Worm (Caenorhabditis elegans) whole organism, midembryonic: ENCODE results near the gene C55A6.1.
A peak's percentile ranks its signal among the peaks of the same experiment; 100 is the strongest.

Experiments
- T22C8.4 ChIP-seq: fragments of 200-800 bp; sonication (Bioruptor generic); IDR thresholded peaks from 2 replicates; pipeline ENCODE4 v1.3.6; 2022; ENCODE audit warnings: missing genetic modification characterization, missing compliant biosample characterization
- cog-1 ChIP-seq: sonication (generic microtip); optimal IDR thresholded peaks from 2 replicates; lab custom pipeline; 2016; ENCODE audit warnings: missing genetic modification characterization, missing compliant biosample characterization
- flt-1 ChIP-seq: fragments of 200-800 bp; sonication (Bioruptor generic); IDR thresholded peaks from 2 replicates; pipeline ENCODE4 v1.3.6; 2022; ENCODE audit warnings: missing genetic modification characterization, missing compliant biosample characterization
- klf-2 ChIP-seq: fragments of 200-800 bp; sonication (Bioruptor generic); conservative IDR thresholded peaks from 2 replicates; pipeline ENCODE4 v1.3.6; 2022; ENCODE audit warnings: missing genetic modification reagents, missing genetic modification characterization, missing compliant biosample characterization
- med-1 ChIP-seq: sonication (generic microtip); optimal IDR thresholded peaks from 2 replicates; lab custom pipeline; 2017; ENCODE audit warnings: missing genetic modification characterization, mild to moderate bottlenecking, missing compliant biosample characterization, antibody characterized with exemption, missing genetic modification reagents; ENCODE audit not compliant: insufficient read depth
- ref-1 ChIP-seq: fragments of 200-800 bp; sonication (Bioruptor generic); conservative IDR thresholded peaks from 2 replicates; pipeline ENCODE4 v1.3.6; 2022; ENCODE audit warnings: missing genetic modification reagents, missing genetic modification characterization, missing compliant biosample characterization
- tab-1 ChIP-seq: fragments of 200-800 bp; sonication (Bioruptor generic); IDR thresholded peaks from 2 replicates; pipeline ENCODE4 v1.3.6; 2022; ENCODE audit warnings: missing genetic modification characterization, missing compliant biosample characterization
- ztf-23 ChIP-seq: fragments of 200-800 bp; sonication (Bioruptor generic); IDR thresholded peaks from 2 replicates; pipeline ENCODE4 v1.3.6; 2022; ENCODE audit warnings: missing genetic modification reagents, missing genetic modification characterization, missing compliant biosample characterization
- ztf-29 ChIP-seq: fragments of 200-800 bp; sonication (Bioruptor generic); IDR thresholded peaks from 2 replicates; pipeline ENCODE4 v1.3.6; 2022; ENCODE audit warnings: missing genetic modification reagents, missing genetic modification characterization, missing compliant biosample characterization

Gene C55A6.1

ce11 chrV:11508773-11509172 is 4.0 kb upstream of the C55A6.1 start, which contains the start of gene ttll-5:
ttll-5 (plus strand) TSS chrV:11509060.
- no peak for TF ChIP-seq cog-1
- no peak for TF ChIP-seq tab-1 (GFP tag; lab: Robert Waterston, UW)
- TF ChIP-seq klf-2 (GFP tag; lab: Robert Waterston, UW) = no peak
- TF ChIP-seq flt-1 = no peak
- TF ChIP-seq ztf-29 (GFP tag; lab: Robert Waterston, UW) = no peak
- no peak for TF ChIP-seq ref-1 (GFP tag; lab: Robert Waterston, UW)
- TF ChIP-seq ztf-23 (GFP tag; lab: Robert Waterston, UW) = no peak
- TF ChIP-seq T22C8.4 (GFP tag; lab: Robert Waterston, UW) = no peak
- TF ChIP-seq med-1 (GFP tag; lab: Kevin White, UChicago) = no peak

ce11 chrV:11506347-11506746 is 1.6 kb upstream of the C55A6.1 start:
- TF ChIP-seq T22C8.4 (GFP tag; lab: Robert Waterston, UW) (no peak), tab-1 (GFP tag; lab: Robert Waterston, UW) (no peak), ztf-23 (GFP tag; lab: Robert Waterston, UW) (no peak), ref-1 (GFP tag; lab: Robert Waterston, UW) (no peak), klf-2 (GFP tag; lab: Robert Waterston, UW) (no peak), med-1 (GFP tag; lab: Kevin White, UChicago) (no peak), cog-1 (no peak), ztf-29 (GFP tag; lab: Robert Waterston, UW) (no peak), flt-1 (no peak)

ce11 chrV:11503081-11503751 is 1.6 kb downstream of the C55A6.1 start, which contains the start of gene C55A6.12:
C55A6.12 (minus strand) TSS chrV:11503131.
- TF ChIP-seq T22C8.4 (GFP tag; lab: Robert Waterston, UW) = no peak
- TF ChIP-seq ztf-23 (GFP tag; lab: Robert Waterston, UW) = 0 out of 2 replicates have a peak, but pooled peaks have one; percentile 32

- TF ChIP-seq ref-1 (GFP tag; lab: Robert Waterston, UW) (no peak), ztf-23 (GFP tag; lab: Robert Waterston, UW) (no peak), flt-1 (no peak), T22C8.4 (GFP tag; lab: Robert Waterston, UW) (no peak), ztf-29 (GFP tag; lab: Robert Waterston, UW) (no peak), tab-1 (GFP tag; lab: Robert Waterston, UW) (no peak)
These were observed 3.8 kb downstream of the C55A6.1 start for ce11 chrV:11500980-11501379.

- TF ChIP-seq ztf-29 (GFP tag; lab: Robert Waterston, UW) (no peak), T22C8.4 (GFP tag; lab: Robert Waterston, UW) (no peak), tab-1 (GFP tag; lab: Robert Waterston, UW) (no peak), med-1 (GFP tag; lab: Kevin White, UChicago) (no peak), ref-1 (GFP tag; lab: Robert Waterston, UW) (no peak), ztf-23 (GFP tag; lab: Robert Waterston, UW) (no peak), klf-2 (GFP tag; lab: Robert Waterston, UW) (no peak), flt-1 (no peak), cog-1 (no peak)
These were observed 5.0 kb downstream of the C55A6.1 start for ce11 chrV:11499786-11500185.

ce11 chrV:11497475-11497874 is 7.3 kb downstream of the C55A6.1 start:
- TF ChIP-seq ztf-29 (GFP tag; lab: Robert Waterston, UW) = no peak
- no peak for TF ChIP-seq flt-1

ce11 chrV:11496283-11496682 is 8.5 kb downstream of the C55A6.1 start, which contains the start of gene htrl-1:
htrl-1 (minus strand) TSS chrV:11496383.
- no peak for TF ChIP-seq flt-1
- no peak for TF ChIP-seq T22C8.4 (GFP tag; lab: Robert Waterston, UW)
- TF ChIP-seq cog-1 = no peak
- no peak for TF ChIP-seq ztf-29 (GFP tag; lab: Robert Waterston, UW)
- no peak for TF ChIP-seq med-1 (GFP tag; lab: Kevin White, UChicago)
- no peak for TF ChIP-seq klf-2 (GFP tag; lab: Robert Waterston, UW)
- TF ChIP-seq ref-1 (GFP tag; lab: Robert Waterston, UW) = no peak
- no peak for TF ChIP-seq ztf-23 (GFP tag; lab: Robert Waterston, UW)
- no peak for TF ChIP-seq tab-1 (GFP tag; lab: Robert Waterston, UW)

ce11 chrV:11492456-11492855 is 12.3 kb downstream of the C55A6.1 start, which contains the start of gene T11F9.21:
T11F9.21 (plus strand) TSS chrV:11492756.
- no peak for TF ChIP-seq klf-2 (GFP tag; lab: Robert Waterston, UW)
- no peak for TF ChIP-seq tab-1 (GFP tag; lab: Robert Waterston, UW)
- TF ChIP-seq med-1 (GFP tag; lab: Kevin White, UChicago) = no peak
- TF ChIP-seq ztf-23 (GFP tag; lab: Robert Waterston, UW) = no peak
- no peak for TF ChIP-seq flt-1
- no peak for TF ChIP-seq T22C8.4 (GFP tag; lab: Robert Waterston, UW)
- TF ChIP-seq cog-1 = no peak
- TF ChIP-seq ref-1 (GFP tag; lab: Robert Waterston, UW) = no peak
- no peak for TF ChIP-seq ztf-29 (GFP tag; lab: Robert Waterston, UW)

- no peak for TF ChIP-seq tab-1 (GFP tag; lab: Robert Waterston, UW)
- no peak for TF ChIP-seq T22C8.4 (GFP tag; lab: Robert Waterston, UW)
- no peak for TF ChIP-seq flt-1
These were observed 14.4 kb downstream of the C55A6.1 start, which contains the start of gene dhs-19 for ce11 chrV:11490382-11490781. dhs-19 (minus strand) TSS chrV:11490482.

- no peak for TF ChIP-seq med-1 (GFP tag; lab: Kevin White, UChicago)
- TF ChIP-seq tab-1 (GFP tag; lab: Robert Waterston, UW) = no peak
- no peak for TF ChIP-seq ref-1 (GFP tag; lab: Robert Waterston, UW)
- no peak for TF ChIP-seq ztf-23 (GFP tag; lab: Robert Waterston, UW)
- no peak for TF ChIP-seq ztf-29 (GFP tag; lab: Robert Waterston, UW)
- no peak for TF ChIP-seq cog-1
- TF ChIP-seq T22C8.4 (GFP tag; lab: Robert Waterston, UW) = no peak
- TF ChIP-seq flt-1 = no peak
- no peak for TF ChIP-seq klf-2 (GFP tag; lab: Robert Waterston, UW)
These were observed 16.5 kb downstream of the C55A6.1 start for ce11 chrV:11488288-11488687.
